Worm (Caenorhabditis elegans): ENCODE results near the gene Y69A2AR.1.
A peak's percentile ranks its signal among the peaks of the same experiment; 100 is the strongest.

The Y69A2AR.1 gene

ce11 chrIV:2654965-2655364, 11.9 kb upstream of the Y69A2AR.1 start (continued):
- no peak for TF ChIP-seq madf-3 (GFP tag; IDR thresholded peaks at IDR 0.05)
- TF ChIP-seq ets-4 (GFP tag; optimal IDR thresholded peaks at IDR 0.05) = no peak
- TF ChIP-seq egl-18 (GFP tag; IDR thresholded peaks at IDR 0.05) = no peak
- TF ChIP-seq B0035.1 (tag; optimal IDR thresholded peaks at IDR 0.05) = no peak
- TF ChIP-seq dpff-1 (tag; optimal IDR thresholded peaks at IDR 0.05) = no peak
- peak; percentile 46 for TF ChIP-seq B0261.1 (tag; optimal IDR thresholded peaks at IDR 0.05)
- TF ChIP-seq rec-8 (tag; optimal IDR thresholded peaks at IDR 0.05) = peak in 1 of 2 experiments; percentile 16
- TF ChIP-seq C06A6.2 (GFP tag; conservative IDR thresholded peaks at IDR 0.05) = no peak
- TF ChIP-seq ekl-4 (GFP tag; IDR thresholded peaks at IDR 0.05) = peak; percentile 82
- no peak for TF ChIP-seq sptf-2 (GFP tag; optimal IDR thresholded peaks at IDR 0.05)
- no peak for TF ChIP-seq ztf-25 (GFP tag; IDR thresholded peaks at IDR 0.05)
- no peak for TF ChIP-seq ztf-6 (GFP tag; IDR thresholded peaks at IDR 0.05)
- TF ChIP-seq F33H1.4 (GFP tag; IDR thresholded peaks at IDR 0.05) = peak; percentile 67
- TF ChIP-seq B0019.2 (GFP tag; conservative IDR thresholded peaks at IDR 0.05) = peak; percentile 44; the same call in 1 of the 2 replicates
- TF ChIP-seq mes-4 (tag; optimal IDR thresholded peaks at IDR 0.05) = no peak
- TF ChIP-seq ztf-3 (GFP tag; optimal IDR thresholded peaks at IDR 0.05) = no peak
- TF ChIP-seq T26A5.8 (tag; optimal IDR thresholded peaks at IDR 0.05) = no peak
- TF ChIP-seq B0336.3 (GFP tag; IDR thresholded peaks at IDR 0.05) = 0 out of 2 replicates have a peak, but pooled peaks have one; percentile 43
- TF ChIP-seq F37B4.10 (GFP tag; IDR thresholded peaks at IDR 0.05) = no peak
- peak; percentile 65 for TF ChIP-seq him-1 (tag; optimal IDR thresholded peaks at IDR 0.05)
- TF ChIP-seq nhr-90 (tag; optimal IDR thresholded peaks at IDR 0.05) = no peak
- TF ChIP-seq hmg-20 (GFP tag; IDR thresholded peaks at IDR 0.05) = no peak
- peak; percentile 84 for TF ChIP-seq ztf-18 (tag; optimal IDR thresholded peaks at IDR 0.05)
- TF ChIP-seq dox-1 (GFP tag; IDR thresholded peaks at IDR 0.05) = peak; percentile 87
- no peak for TF ChIP-seq sea-2 (GFP tag; IDR thresholded peaks at IDR 0.05)
- no peak for TF ChIP-seq nfyb-1 (GFP tag; IDR thresholded peaks at IDR 0.05)
- TF ChIP-seq Y67H2A.10 (GFP tag; conservative IDR thresholded peaks at IDR 0.05) = no peak
- peak; percentile 27; the same call in 1 of the 2 replicates for TF ChIP-seq madf-8 (GFP tag; conservative IDR thresholded peaks at IDR 0.05)
- peak; percentile 96 for TF ChIP-seq D2030.7 (GFP tag; IDR thresholded peaks at IDR 0.05)
- TF ChIP-seq F55B11.4 (tag; optimal IDR thresholded peaks at IDR 0.05; ENCODE audit: borderline replicate concordance, insufficient read depth) = no peak
- TF ChIP-seq chd-7 (tag; optimal IDR thresholded peaks at IDR 0.05) = no peak
- TF ChIP-seq lin-35 (GFP tag; optimal IDR thresholded peaks at IDR 0.05) = no peak
- 0 out of 2 replicates have a peak, but pooled peaks have one; percentile 11 for TF ChIP-seq Y95B8A.8 (GFP tag; IDR thresholded peaks at IDR 0.05)
- TF ChIP-seq ccch-3 (GFP tag; optimal IDR thresholded peaks at IDR 0.05) = no peak
- no peak for TF ChIP-seq nhr-179 (tag; optimal IDR thresholded peaks at IDR 0.05)
- TF ChIP-seq nhr-80 (tag; optimal IDR thresholded peaks at IDR 0.05) = no peak
- TF ChIP-seq egrh-3 (GFP tag; IDR thresholded peaks at IDR 0.05) = no peak
- no peak for TF ChIP-seq hrde-1 (tag; optimal IDR thresholded peaks at IDR 0.05; ENCODE audit: borderline replicate concordance)
- TF ChIP-seq madf-10 (tag; optimal IDR thresholded peaks at IDR 0.05) = no peak
- no peak for TF ChIP-seq lin-40 (tag; optimal IDR thresholded peaks at IDR 0.05)
- TF ChIP-seq K12H6.12 (tag; optimal IDR thresholded peaks at IDR 0.05) = no peak
- TF ChIP-seq athp-1 (tag; optimal IDR thresholded peaks at IDR 0.05) = no peak
- TF ChIP-seq atf-7 (tag; optimal IDR thresholded peaks at IDR 0.05) = no peak
- peak; percentile 73 for TF ChIP-seq tbp1 (GFP tag; optimal IDR thresholded peaks at IDR 0.05)
- peak; percentile 68; the same call in 1 of the 2 replicates for TF ChIP-seq lin-26 (GFP tag; IDR thresholded peaks at IDR 0.05)
- TF ChIP-seq F57C9.4 (tag; optimal IDR thresholded peaks at IDR 0.05) = no peak
- no peak for TF ChIP-seq F22D6.2 (tag; optimal IDR thresholded peaks at IDR 0.05)
- no peak for TF ChIP-seq nhr-27 (tag; optimal IDR thresholded peaks at IDR 0.05)
- TF ChIP-seq ZK185.1 (tag; optimal IDR thresholded peaks at IDR 0.05; ENCODE audit: poor library complexity, severe bottlenecking) = no peak

Measured in whole organism, young adult.